Fruit fly (Drosophila melanogaster) whole organism, embryonic: ENCODE results near the gene mask.

Experiments
- ATbp ChIP-seq: fragments of 200-800 bp; sonication (Bioruptor generic); optimal IDR thresholded peaks from 2 replicates; lab custom pipeline; 2017; ENCODE audit warnings: missing biosample characterization, mild to moderate bottlenecking, missing genetic modification characterization, missing genetic modification reagents
- CG12155 ChIP-seq: fragments of 200-800 bp; sonication (Bioruptor generic); optimal IDR thresholded peaks from 3 replicates; lab custom pipeline; 2016; ENCODE audit warnings: missing biosample characterization, missing genetic modification characterization
- CG12769 ChIP-seq: fragments of 200-800 bp; sonication (Bioruptor generic); optimal IDR thresholded peaks from 2 replicates; lab custom pipeline; 2019; ENCODE audit warnings: missing biosample characterization, mild to moderate bottlenecking, missing genetic modification characterization, moderate library complexity
- CG13296 ChIP-seq: fragments of 200-800 bp; sonication (Bioruptor generic); optimal IDR thresholded peaks from 3 replicates; lab custom pipeline; 2018; ENCODE audit warnings: missing biosample characterization, mild to moderate bottlenecking, missing genetic modification characterization
- CG15011 ChIP-seq: fragments of 200-800 bp; sonication (Bioruptor generic); optimal IDR thresholded peaks from 3 replicates; lab custom pipeline; 2018; ENCODE audit warnings: missing biosample characterization, mild to moderate bottlenecking, missing genetic modification characterization
- CG15269 ChIP-seq: fragments of 200-800 bp; sonication (Bioruptor generic); optimal IDR thresholded peaks from 2 replicates; lab custom pipeline; 2018; ENCODE audit warnings: missing biosample characterization, mild to moderate bottlenecking, missing genetic modification characterization, moderate library complexity
- CG1602 ChIP-seq: fragments of 200-800 bp; sonication (Bioruptor generic); optimal IDR thresholded peaks from 3 replicates; lab custom pipeline; 2016; ENCODE audit warnings: missing biosample characterization, missing genetic modification characterization
- CG17361 ChIP-seq: fragments of 200-800 bp; sonication (Bioruptor generic); IDR thresholded peaks from 3 replicates; pipeline ENCODE4 v1.3.6; 2022; ENCODE audit warnings: missing biosample characterization, missing genetic modification characterization
- CG32532 ChIP-seq: fragments of 200-800 bp; sonication (Bioruptor generic); IDR thresholded peaks from 2 replicates; pipeline ENCODE4 v1.3.6; 2022; ENCODE audit warnings: missing biosample characterization, missing genetic modification characterization
- CG3281 ChIP-seq: fragments of 200-800 bp; sonication (Bioruptor generic); optimal IDR thresholded peaks from 3 replicates; lab custom pipeline; 2017; ENCODE audit warnings: missing biosample characterization, mild to moderate bottlenecking, missing genetic modification characterization
- CG34422 ChIP-seq: fragments of 200-800 bp; sonication (Bioruptor generic); IDR thresholded peaks from 3 replicates; pipeline ENCODE4 v1.3.6; 2022; ENCODE audit warnings: missing biosample characterization, missing genetic modification characterization
- CG4328 ChIP-seq: fragments of 200-800 bp; sonication (Bioruptor generic); optimal IDR thresholded peaks from 3 replicates; lab custom pipeline; 2017; ENCODE audit warnings: missing biosample characterization, missing genetic modification reagents, missing genetic modification characterization
- CG7556 ChIP-seq: fragments of 200-800 bp; sonication (Bioruptor generic); optimal IDR thresholded peaks from 2 replicates; lab custom pipeline; 2017; ENCODE audit warnings: missing biosample characterization, mild to moderate bottlenecking, missing genetic modification characterization
- Camta ChIP-seq: fragments of 200-800 bp; sonication (Bioruptor generic); optimal IDR thresholded peaks from 2 replicates; lab custom pipeline; 2016; ENCODE audit warnings: missing biosample characterization, missing genetic modification characterization
- Dek ChIP-seq: fragments of 200-800 bp; sonication (Bioruptor generic); optimal IDR thresholded peaks from 3 replicates; lab custom pipeline; 2019; ENCODE audit warnings: missing biosample characterization, mild to moderate bottlenecking, missing genetic modification characterization, moderate library complexity
- GATAe ChIP-seq: fragments of 200-800 bp; sonication (Bioruptor generic); conservative IDR thresholded peaks from 2 replicates; pipeline ENCODE4 v1.3.6; 2022; ENCODE audit warnings: missing biosample characterization, missing genetic modification characterization
- HLHmδ ChIP-seq: fragments of 200-800 bp; sonication (Bioruptor generic); optimal IDR thresholded peaks from 2 replicates; lab custom pipeline; 2018; ENCODE audit warnings: missing biosample characterization, mild to moderate bottlenecking, missing genetic modification characterization, moderate library complexity
- Hr78 ChIP-seq, 2 experiments: fragments of 200-800 bp in 1 of 2; fragments of >200 bp in 1 of 2; sonication (Bioruptor generic) in 1 of 2; optimal IDR thresholded peaks; 2 replicates each; lab custom pipeline; 2017 to 2019; ENCODE audit warnings: missing biosample characterization in 2 of 2, missing genetic modification characterization in 2 of 2, mild to moderate bottlenecking in 1 of 2, moderate library complexity in 1 of 2
- Lim3 ChIP-seq: fragments of 200-800 bp; sonication (Bioruptor generic); IDR thresholded peaks from 2 replicates; pipeline ENCODE4 v1.3.6; 2022; ENCODE audit warnings: missing biosample characterization, missing genetic modification characterization
- MBD-R2 ChIP-seq: fragments of 200-800 bp; sonication (Bioruptor generic); IDR thresholded peaks from 2 replicates; pipeline ENCODE4 v1.3.6; 2022; ENCODE audit warnings: missing biosample characterization, missing genetic modification characterization
- Pdp1 ChIP-seq, 2 experiments: fragments of 200-800 bp; sonication (Bioruptor generic); optimal IDR thresholded peaks; 3 replicates each; lab custom pipeline; 2016; ENCODE audit warnings: missing biosample characterization in 2 of 2, missing genetic modification characterization in 2 of 2, mild to moderate bottlenecking in 1 of 2, moderate library complexity in 1 of 2
- Ptx1 ChIP-seq: fragments of 200-800 bp; sonication (Bioruptor generic); IDR thresholded peaks from 2 replicates; pipeline ENCODE4 v1.3.6; 2022; ENCODE audit warnings: missing biosample characterization, missing genetic modification characterization
- Sin3A ChIP-seq: fragments of >200 bp; optimal IDR thresholded peaks from 2 replicates; lab custom pipeline; 2018
- Sox102F ChIP-seq: fragments of 200-800 bp; sonication (Bioruptor generic); optimal IDR thresholded peaks from 2 replicates; lab custom pipeline; 2018; ENCODE audit warnings: missing biosample characterization, mild to moderate bottlenecking, missing genetic modification characterization, moderate library complexity
- YL-1 ChIP-seq: fragments of 200-800 bp; sonication (Bioruptor generic); optimal IDR thresholded peaks from 3 replicates; lab custom pipeline; 2017; ENCODE audit warnings: missing biosample characterization, mild to moderate bottlenecking, missing genetic modification characterization
- amos ChIP-seq: fragments of 200-800 bp; sonication (Bioruptor generic); IDR thresholded peaks from 2 replicates; pipeline ENCODE4 v1.3.6; 2022; ENCODE audit warnings: missing biosample characterization, missing genetic modification characterization; ENCODE audit not compliant: partially characterized antibody
- caup ChIP-seq: fragments of 200-800 bp; sonication (Bioruptor generic); optimal IDR thresholded peaks from 3 replicates; lab custom pipeline; 2017; ENCODE audit warnings: missing biosample characterization, mild to moderate bottlenecking, missing genetic modification characterization, moderate library complexity; ENCODE audit not compliant: severe bottlenecking
- ci ChIP-seq: fragments of 200-800 bp; sonication (Bioruptor generic); IDR thresholded peaks from 3 replicates; pipeline ENCODE4 v1.3.6; 2022; ENCODE audit warnings: missing biosample characterization, missing genetic modification characterization
- croc ChIP-seq: fragments of 200-800 bp; sonication (Bioruptor generic); conservative IDR thresholded peaks from 3 replicates; pipeline ENCODE4 v1.3.6; 2022; ENCODE audit warnings: missing biosample characterization, missing genetic modification characterization
- crol ChIP-seq: fragments of 200-800 bp; sonication (Bioruptor generic); IDR thresholded peaks from 2 replicates; pipeline ENCODE4 v1.3.6; 2022; ENCODE audit warnings: missing biosample characterization, missing genetic modification characterization
- dan ChIP-seq: fragments of 200-800 bp; sonication (Bioruptor generic); IDR thresholded peaks from 2 replicates; pipeline ENCODE4 v1.3.6; 2022; ENCODE audit warnings: missing biosample characterization, missing genetic modification characterization
- exex ChIP-seq: fragments of 200-800 bp; sonication (Bioruptor generic); optimal IDR thresholded peaks from 4 replicates; lab custom pipeline; 2018; ENCODE audit warnings: missing biosample characterization, mild to moderate bottlenecking, missing genetic modification characterization, moderate library complexity
- fd3F ChIP-seq: fragments of 200-800 bp; sonication (Bioruptor generic); optimal IDR thresholded peaks from 2 replicates; lab custom pipeline; 2018; ENCODE audit warnings: missing biosample characterization, mild to moderate bottlenecking, missing genetic modification characterization, moderate library complexity
- grn ChIP-seq: fragments of 200-800 bp; sonication (Bioruptor generic); optimal IDR thresholded peaks from 3 replicates; lab custom pipeline; 2017; ENCODE audit warnings: missing biosample characterization, missing genetic modification characterization
- lab ChIP-seq: fragments of 200-800 bp; sonication (Bioruptor generic); optimal IDR thresholded peaks from 3 replicates; lab custom pipeline; 2017; ENCODE audit warnings: missing biosample characterization, missing genetic modification characterization, mild to moderate bottlenecking, moderate library complexity, missing genetic modification reagents
- lmd ChIP-seq: fragments of 200-800 bp; sonication (Bioruptor generic); IDR thresholded peaks from 2 replicates; pipeline ENCODE4 v1.3.6; 2022; ENCODE audit warnings: missing biosample characterization, missing genetic modification characterization
- luna ChIP-seq: fragments of 200-800 bp; sonication (Bioruptor generic); optimal IDR thresholded peaks from 2 replicates; lab custom pipeline; 2016; ENCODE audit warnings: missing biosample characterization, missing genetic modification characterization
- mirr ChIP-seq: fragments of 200-800 bp; sonication (Bioruptor generic); optimal IDR thresholded peaks from 3 replicates; lab custom pipeline; 2018; ENCODE audit warnings: missing biosample characterization, mild to moderate bottlenecking, missing genetic modification characterization
- oc ChIP-seq: fragments of 200-800 bp; sonication (Bioruptor generic); optimal IDR thresholded peaks from 2 replicates; lab custom pipeline; 2018; ENCODE audit warnings: missing biosample characterization, mild to moderate bottlenecking, missing genetic modification characterization, moderate library complexity
- pfk ChIP-seq: fragments of 200-800 bp; sonication (Bioruptor generic); optimal IDR thresholded peaks from 2 replicates; lab custom pipeline; 2018; ENCODE audit warnings: missing biosample characterization, mild to moderate bottlenecking, missing genetic modification characterization, moderate library complexity
- sd ChIP-seq: fragments of 200-800 bp; sonication (Bioruptor generic); optimal IDR thresholded peaks from 3 replicates; lab custom pipeline; 2018; ENCODE audit warnings: missing biosample characterization, mild to moderate bottlenecking, missing genetic modification characterization, moderate library complexity
- sob ChIP-seq: fragments of 200-800 bp; sonication (Bioruptor generic); IDR thresholded peaks from 2 replicates; pipeline ENCODE4 v1.3.6; 2022; ENCODE audit warnings: missing biosample characterization, missing genetic modification characterization
- sug ChIP-seq: fragments of 200-800 bp; optimal IDR thresholded peaks from 2 replicates; lab custom pipeline; 2019; ENCODE audit warnings: missing biosample characterization, mild to moderate bottlenecking, missing genetic modification characterization, moderate library complexity
- twi ChIP-seq: fragments of 200-800 bp; optimal IDR thresholded peaks from 2 replicates; lab custom pipeline; 2019; ENCODE audit warnings: missing biosample characterization, mild to moderate bottlenecking, missing genetic modification characterization, moderate library complexity
- wek ChIP-seq: fragments of 200-800 bp; sonication (Bioruptor generic); optimal IDR thresholded peaks from 3 replicates; lab custom pipeline; 2018; ENCODE audit warnings: missing biosample characterization, mild to moderate bottlenecking, missing genetic modification characterization, moderate library complexity

The mask gene

DNA sequence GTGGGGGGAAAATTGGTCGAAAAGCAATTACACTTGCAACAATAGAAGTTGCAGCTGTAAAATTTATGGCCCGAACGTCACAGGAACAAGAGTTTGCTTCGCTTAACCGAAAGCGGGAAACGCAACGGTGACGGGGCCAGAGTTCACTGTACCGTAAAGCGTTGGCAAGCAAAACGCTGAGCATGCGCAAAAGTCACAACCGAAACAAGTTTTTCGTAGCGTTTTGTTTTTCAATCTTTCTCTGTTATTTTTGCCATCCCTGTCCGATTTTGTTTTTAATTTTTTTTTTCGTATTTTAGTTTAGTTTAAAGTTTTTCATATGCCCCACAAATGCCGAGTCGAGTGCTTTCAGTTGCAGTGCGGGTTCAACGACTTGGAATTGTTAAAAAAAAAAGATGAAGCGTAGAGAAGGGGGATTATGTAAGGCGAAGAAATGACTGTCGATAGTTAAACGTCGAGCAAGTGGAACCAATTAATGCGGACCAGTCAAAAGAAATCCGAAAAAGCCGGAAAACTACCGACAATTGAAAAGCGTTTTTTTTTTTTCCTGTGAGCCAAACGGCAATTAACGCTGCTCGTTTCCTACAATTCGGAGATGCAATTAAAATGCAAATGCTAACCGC is 37.3 kb downstream of the mask start (continued):
- no peak for TF ChIP-seq CG34422 (GFP tag; lab: Robert Waterston, UW)
- 0 out of 2 replicates have a peak, but pooled peaks have one; percentile 24 for TF ChIP-seq sob
- no peak for TF ChIP-seq ATbp
- TF ChIP-seq CG32532 (GFP tag; lab: Robert Waterston, UW) = peak; percentile 20; the same call in 1 of the 2 replicates
- TF ChIP-seq Ptx1 (GFP tag; lab: Robert Waterston, UW) = 0 out of 2 replicates have a peak, but pooled peaks have one; percentile 12
- no peak for TF ChIP-seq CG12155 (GFP tag; lab: Kevin White, UChicago)
- TF ChIP-seq Lim3 = no peak
- TF ChIP-seq fd3F = no peak
- TF ChIP-seq crol (GFP tag; lab: Robert Waterston, UW) = no peak
- no peak for TF ChIP-seq YL-1 (GFP tag; lab: Kevin White, UChicago)
- no peak for TF ChIP-seq dan (GFP tag; lab: Robert Waterston, UW)
- no peak for TF ChIP-seq luna
- no peak for TF ChIP-seq oc (tag; lab: Kevin White, UChicago)
- TF ChIP-seq pfk (GFP tag; lab: Kevin White, UChicago) = no peak
- TF ChIP-seq CG1602 = no peak
- 0 out of 2 replicates have a peak, but pooled peaks have one; percentile 6 for TF ChIP-seq lmd (GFP tag; lab: Robert Waterston, UW)
- TF ChIP-seq HLHmδ (GFP tag; lab: Kevin White, UChicago) = no peak
- TF ChIP-seq Pdp1 (GFP tag; optimal IDR thresholded peaks at IDR 0.05; lab: Kevin White, UChicago) = peak in 1 of 2 experiments; percentile 55
- no peak for TF ChIP-seq Dek
- TF ChIP-seq CG7556 (GFP tag; lab: Kevin White, UChicago) = no peak
- TF ChIP-seq CG3281 (GFP tag; lab: Kevin White, UChicago) = no peak
- no peak for TF ChIP-seq Sox102F (GFP tag; lab: Kevin White, UChicago)
- no peak for TF ChIP-seq amos
- no peak for TF ChIP-seq Camta (GFP tag; lab: Kevin White, UChicago)
- no peak for TF ChIP-seq CG17361
- no peak for TF ChIP-seq MBD-R2 (GFP tag; lab: Robert Waterston, UW)

DNA sequence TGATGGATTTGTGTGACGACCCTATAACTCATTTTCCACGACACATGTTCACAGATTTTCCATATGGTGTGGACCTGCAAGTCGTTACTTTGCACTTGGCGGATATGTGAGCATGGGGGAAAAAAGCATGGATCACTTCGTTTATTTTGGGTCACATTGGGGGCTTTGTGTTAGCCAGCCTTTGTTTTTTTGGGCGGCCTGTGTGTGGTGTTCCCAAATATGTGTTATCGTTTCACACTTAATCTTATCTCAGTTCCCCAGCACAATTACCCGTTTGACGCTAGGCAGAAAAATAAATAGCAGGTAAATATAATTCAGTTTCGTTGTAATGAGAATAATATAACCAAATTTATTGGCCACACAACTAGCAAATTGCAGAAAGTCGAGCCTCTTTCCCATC is 37.9 kb downstream of the mask start:
- TF ChIP-seq wek (peak; percentile 40), ci (peak; percentile 61; the same call in 1 of the 3 replicates), twi (tag; lab: Kevin White, UChicago) (peak; percentile 99), CG13296 (GFP tag; lab: Kevin White, UChicago) (peak; percentile 17), CG4328 (GFP tag; lab: Kevin White, UChicago) (no peak), CG12769 (tag; lab: Kevin White, UChicago) (peak; percentile 13), CG15011 (GFP tag; lab: Kevin White, UChicago) (no peak), sug (tag; lab: Kevin White, UChicago) (peak; percentile 54), ATbp (peak; percentile 5), croc (GFP tag; lab: Robert Waterston, UW) (no peak), grn (GFP tag; lab: Kevin White, UChicago) (peak; percentile 31), CG15269 (tag; lab: Kevin White, UChicago) (peak; percentile 1), exex (tag; lab: Kevin White, UChicago) (peak; percentile 85), Sin3A (lab: Kevin White, UChicago) (no peak), mirr (GFP tag; lab: Kevin White, UChicago) (peak; percentile 37), lab (GFP tag; lab: Kevin White, UChicago) (peak; percentile 50), Sox102F (GFP tag; lab: Kevin White, UChicago) (no peak), sd (peak; percentile 51), Hr78 (GFP tag; optimal IDR thresholded peaks at IDR 0.05; lab: Kevin White, UChicago) (peak in 1 of 2 experiments; percentile 1), caup (GFP tag; lab: Kevin White, UChicago) (peak; percentile 5), GATAe (peak; percentile 47; the same call in 1 of the 2 replicates)
